Fruit fly (Drosophila melanogaster) whole organism, embryonic: ENCODE measurements around the gene Ask1.
A peak's percentile ranks its signal among the peaks of the same experiment; 100 is the strongest.

Experiments used
- Atf6 ChIP-seq: fragments of 200-800 bp; sonication (Bioruptor generic); IDR thresholded peaks from 2 replicates; pipeline ENCODE4 v1.3.6; 2022; ENCODE audit warnings: missing biosample characterization, missing genetic modification characterization
- BtbVII ChIP-seq: fragments of 200-800 bp; sonication (Bioruptor generic); optimal IDR thresholded peaks from 3 replicates; lab custom pipeline; 2017; ENCODE audit warnings: missing biosample characterization, mild to moderate bottlenecking, missing genetic modification characterization
- Bteb2 ChIP-seq: fragments of 200-800 bp; sonication (Bioruptor generic); optimal IDR thresholded peaks from 2 replicates; lab custom pipeline; 2016; ENCODE audit warnings: missing biosample characterization, missing genetic modification characterization
- CG11085 ChIP-seq: fragments of 200-800 bp; sonication (Bioruptor generic); IDR thresholded peaks from 2 replicates; pipeline ENCODE4 v1.3.6; 2022; ENCODE audit warnings: missing biosample characterization, missing genetic modification characterization
- CG12659 ChIP-seq: fragments of 200-800 bp; sonication (Bioruptor generic); optimal IDR thresholded peaks from 3 replicates; lab custom pipeline; 2017; ENCODE audit warnings: mild to moderate bottlenecking, missing biosample characterization, missing genetic modification reagents, missing genetic modification characterization
- CG12744 ChIP-seq: fragments of 200-800 bp; sonication (Bioruptor generic); optimal IDR thresholded peaks from 2 replicates; lab custom pipeline; 2016; ENCODE audit warnings: missing biosample characterization, missing genetic modification characterization
- CG12769 ChIP-seq: fragments of 200-800 bp; sonication (Bioruptor generic); optimal IDR thresholded peaks from 2 replicates; lab custom pipeline; 2019; ENCODE audit warnings: missing biosample characterization, mild to moderate bottlenecking, missing genetic modification characterization, moderate library complexity
- CG13296 ChIP-seq: fragments of 200-800 bp; sonication (Bioruptor generic); optimal IDR thresholded peaks from 3 replicates; lab custom pipeline; 2018; ENCODE audit warnings: missing biosample characterization, mild to moderate bottlenecking, missing genetic modification characterization
- CG14014 ChIP-seq: fragments of 200-800 bp; sonication (Bioruptor generic); IDR thresholded peaks from 2 replicates; pipeline ENCODE4 v1.3.6; 2022; ENCODE audit warnings: missing biosample characterization, missing genetic modification characterization
- CG17912 ChIP-seq: fragments of 200-800 bp; sonication (Bioruptor generic); optimal IDR thresholded peaks from 2 replicates; lab custom pipeline; 2018; ENCODE audit warnings: missing biosample characterization, mild to moderate bottlenecking, missing genetic modification characterization
- CG18599 ChIP-seq: fragments of 200-800 bp; sonication (Bioruptor generic); optimal IDR thresholded peaks from 3 replicates; lab custom pipeline; 2017; ENCODE audit warnings: missing biosample characterization, missing genetic modification characterization, mild to moderate bottlenecking, moderate library complexity, missing genetic modification reagents
- CG2116 ChIP-seq: fragments of 200-800 bp; sonication (Bioruptor generic); optimal IDR thresholded peaks from 3 replicates; lab custom pipeline; 2018; ENCODE audit warnings: missing biosample characterization, mild to moderate bottlenecking, missing genetic modification characterization
- CG2202 ChIP-seq: fragments of 200-800 bp; sonication (Bioruptor generic); optimal IDR thresholded peaks from 2 replicates; lab custom pipeline; 2018; ENCODE audit warnings: missing biosample characterization, mild to moderate bottlenecking, missing genetic modification characterization
- CG31441 ChIP-seq: fragments of 200-800 bp; sonication (Bioruptor generic); IDR thresholded peaks from 2 replicates; pipeline ENCODE4 v1.3.6; 2022; ENCODE audit warnings: missing biosample characterization, missing genetic modification characterization
- CG32772 ChIP-seq: fragments of 200-800 bp; sonication (Bioruptor generic); IDR thresholded peaks from 2 replicates; pipeline ENCODE4 v1.3.6; 2022; ENCODE audit warnings: missing biosample characterization, missing genetic modification characterization
- CG3726 ChIP-seq: fragments of 200-800 bp; sonication (Bioruptor generic); IDR thresholded peaks from 3 replicates; pipeline ENCODE4, ENCODE4 v1.3.6; 2022; ENCODE audit warnings: missing biosample characterization, missing genetic modification characterization
- CG3838 ChIP-seq: fragments of 200-800 bp; sonication (Bioruptor generic); optimal IDR thresholded peaks from 3 replicates; lab custom pipeline; 2016; ENCODE audit warnings: missing biosample characterization, missing genetic modification characterization
- CG4282 ChIP-seq: fragments of 200-800 bp; sonication (Bioruptor generic); optimal IDR thresholded peaks from 2 replicates; lab custom pipeline; 2016; ENCODE audit warnings: missing biosample characterization, missing genetic modification characterization
- CG4360 ChIP-seq: fragments of 200-800 bp; sonication (Bioruptor generic); IDR thresholded peaks from 2 replicates; pipeline ENCODE4 v1.3.6; 2022; ENCODE audit warnings: missing biosample characterization, missing genetic modification characterization
- CG4854 ChIP-seq: fragments of 200-800 bp; sonication (Bioruptor generic); optimal IDR thresholded peaks from 2 replicates; lab custom pipeline; 2016; ENCODE audit warnings: missing biosample characterization, missing genetic modification characterization, inconsistent platforms
- CG5953 ChIP-seq: fragments of 200-800 bp; sonication (Bioruptor generic); IDR thresholded peaks from 2 replicates; pipeline ENCODE4 v1.3.6; 2022; ENCODE audit warnings: missing biosample characterization, missing genetic modification characterization
- CG8089 ChIP-seq: fragments of 200-800 bp; sonication (Bioruptor generic); optimal IDR thresholded peaks from 3 replicates; lab custom pipeline; 2016; ENCODE audit warnings: missing biosample characterization, missing genetic modification characterization
- CG9817 ChIP-seq: fragments of 200-800 bp; sonication (Bioruptor generic); optimal IDR thresholded peaks from 2 replicates; lab custom pipeline; 2018; ENCODE audit warnings: missing biosample characterization, mild to moderate bottlenecking, missing genetic modification characterization, moderate library complexity
- CrebB ChIP-seq: fragments of 200-800 bp; sonication (Bioruptor generic); optimal IDR thresholded peaks from 3 replicates; lab custom pipeline; 2018; ENCODE audit warnings: missing biosample characterization, mild to moderate bottlenecking, missing genetic modification characterization
- Dp ChIP-seq: fragments of 200-800 bp; sonication (Bioruptor generic); optimal IDR thresholded peaks from 2 replicates; lab custom pipeline; 2018; ENCODE audit warnings: missing biosample characterization, mild to moderate bottlenecking, missing genetic modification characterization, moderate library complexity
- Dref ChIP-seq: fragments of 200-800 bp; sonication (Bioruptor generic); IDR thresholded peaks from 2 replicates; pipeline ENCODE4 v1.3.6; 2022; ENCODE audit warnings: missing biosample characterization, missing genetic modification characterization
- HmgD ChIP-seq: fragments of 200-800 bp; sonication (Bioruptor generic); optimal IDR thresholded peaks from 3 replicates; lab custom pipeline; 2016; ENCODE audit warnings: missing biosample characterization, missing genetic modification characterization
- Lhr ChIP-seq: fragments of 200-800 bp; sonication (Bioruptor generic); optimal IDR thresholded peaks from 3 replicates; lab custom pipeline; 2017; ENCODE audit warnings: mild to moderate bottlenecking, missing biosample characterization, missing genetic modification reagents, missing genetic modification characterization
- Rfx ChIP-seq: fragments of 200-800 bp; sonication (Bioruptor generic); IDR thresholded peaks from 2 replicates; pipeline ENCODE4 v1.3.6; 2022; ENCODE audit warnings: missing biosample characterization, missing genetic modification characterization
- TFAM ChIP-seq: fragments of 200-800 bp; sonication (Bioruptor generic); optimal IDR thresholded peaks from 2 replicates; lab custom pipeline; 2017; ENCODE audit warnings: missing biosample characterization, missing genetic modification characterization, inconsistent platforms
- Trl ChIP-seq, 3 experiments: fragments of >200 bp in 2 of 3; fragments of 200-800 bp in 1 of 3; sonication (Bioruptor generic) in 1 of 3; optimal IDR thresholded peaks; 2 replicates in 1 of 3; 3 replicates in 2 of 3; lab custom pipeline; 2016 to 2017; ENCODE audit warnings: missing biosample characterization in 1 of 3, missing genetic modification characterization in 1 of 3
- ase ChIP-seq: fragments of 200-800 bp; sonication (Bioruptor generic); IDR thresholded peaks from 3 replicates; pipeline ENCODE4 v1.3.6; 2022; ENCODE audit warnings: missing biosample characterization, missing genetic modification characterization
- ato ChIP-seq: fragments of 200-800 bp; sonication (Bioruptor generic); IDR thresholded peaks from 2 replicates; pipeline ENCODE4 v1.3.6; 2022; ENCODE audit warnings: missing biosample characterization, missing genetic modification characterization; ENCODE audit not compliant: partially characterized antibody
- bigmax ChIP-seq: fragments of 200-800 bp; sonication (Bioruptor generic); optimal IDR thresholded peaks from 2 replicates; lab custom pipeline; 2018; ENCODE audit warnings: missing biosample characterization, mild to moderate bottlenecking, missing genetic modification characterization
- crc ChIP-seq: fragments of 200-800 bp; sonication (Bioruptor generic); optimal IDR thresholded peaks from 2 replicates; lab custom pipeline; 2016; ENCODE audit warnings: missing biosample characterization, missing genetic modification characterization
- ind ChIP-seq: fragments of 200-800 bp; sonication (Bioruptor generic); optimal IDR thresholded peaks from 3 replicates; lab custom pipeline; 2016; ENCODE audit warnings: missing biosample characterization, missing genetic modification characterization
- jigr1 ChIP-seq: fragments of 200-800 bp; sonication (Bioruptor generic); IDR thresholded peaks from 3 replicates; pipeline ENCODE4 v1.3.6; 2022; ENCODE audit warnings: missing biosample characterization, missing genetic modification characterization
- nerfin-2 ChIP-seq: fragments of 200-800 bp; sonication (Bioruptor generic); IDR thresholded peaks from 2 replicates; pipeline ENCODE4 v1.3.6; 2022; ENCODE audit warnings: missing biosample characterization, missing genetic modification characterization; ENCODE audit not compliant: partially characterized antibody
- org-1 ChIP-seq: fragments of 200-800 bp; sonication (Bioruptor generic); optimal IDR thresholded peaks from 2 replicates; lab custom pipeline; 2017; ENCODE audit warnings: missing biosample characterization, missing genetic modification characterization
- otp ChIP-seq: fragments of 200-800 bp; sonication (Bioruptor generic); IDR thresholded peaks from 3 replicates; pipeline ENCODE4, ENCODE4 v1.3.6; 2022; ENCODE audit warnings: missing biosample characterization, missing genetic modification characterization
- scrt ChIP-seq: fragments of 200-800 bp; sonication (Bioruptor generic); optimal IDR thresholded peaks from 2 replicates; lab custom pipeline; 2018; ENCODE audit warnings: missing biosample characterization, mild to moderate bottlenecking, missing genetic modification characterization, moderate library complexity
- tgo ChIP-seq: fragments of 200-800 bp; sonication (Bioruptor generic); IDR thresholded peaks from 3 replicates; pipeline ENCODE4 v1.3.6; 2022; ENCODE audit warnings: missing biosample characterization, missing genetic modification characterization
- tin ChIP-seq: fragments of 200-800 bp; sonication (Bioruptor generic); optimal IDR thresholded peaks from 3 replicates; lab custom pipeline; 2016; ENCODE audit warnings: missing biosample characterization, missing genetic modification characterization
- wdn ChIP-seq: fragments of 200-800 bp; sonication (Bioruptor generic); IDR thresholded peaks from 2 replicates; pipeline ENCODE4 v1.3.6; 2022; ENCODE audit warnings: missing biosample characterization, missing genetic modification characterization

The Ask1 gene

DNA sequence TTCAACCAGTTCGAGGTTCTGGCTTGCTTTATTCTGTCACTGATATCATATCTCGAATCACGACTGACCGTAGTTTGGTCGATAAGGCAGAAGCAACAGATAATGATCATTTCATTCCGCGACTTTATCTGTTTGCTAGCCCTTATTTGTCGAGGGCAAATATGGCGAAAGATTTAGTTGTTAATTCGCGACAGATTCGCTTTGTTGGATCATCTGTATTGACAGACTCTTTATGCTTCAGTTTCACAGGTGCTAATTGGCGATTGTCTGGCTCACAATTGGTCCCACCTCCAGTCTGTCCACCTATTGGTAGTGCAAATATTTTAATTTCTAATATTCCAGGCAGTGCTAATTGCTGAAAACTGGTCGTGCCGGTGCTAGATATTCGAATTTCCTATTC lies 44.8 kb downstream of the Ask1 start (continued):
- TF ChIP-seq CrebB (tag; lab: Kevin White, UChicago): no peak
- no peak for TF ChIP-seq CG12659 (GFP tag; lab: Kevin White, UChicago)
- peak; percentile 43; the same call in 1 of the 2 replicates for TF ChIP-seq CG14014 (GFP tag; lab: Robert Waterston, UW)
- no peak for TF ChIP-seq Dref (GFP tag; lab: Robert Waterston, UW)
- no peak for TF ChIP-seq CG31441
- TF ChIP-seq Lhr (GFP tag; lab: Kevin White, UChicago): no peak
- TF ChIP-seq tgo (GFP tag; lab: Robert Waterston, UW): no peak
- no peak for TF ChIP-seq wdn (GFP tag; lab: Robert Waterston, UW)
- TF ChIP-seq tin: no peak
- TF ChIP-seq CG2202 (tag; lab: Kevin White, UChicago): no peak
- peak; percentile 37; the same call in 1 of the 2 replicates for TF ChIP-seq Rfx (GFP tag; lab: Robert Waterston, UW)
- no peak for TF ChIP-seq scrt (GFP tag; lab: Kevin White, UChicago)
- TF ChIP-seq CG4854 (GFP tag; lab: Kevin White, UChicago): no peak
- no peak for TF ChIP-seq ato (GFP tag; lab: Robert Waterston, UW)
- no peak for TF ChIP-seq ase (GFP tag; lab: Robert Waterston, UW)
- no peak for TF ChIP-seq CG12769 (tag; lab: Kevin White, UChicago)
- TF ChIP-seq otp (GFP tag; lab: Robert Waterston, UW): peak; percentile 64; the same call in 1 of the 3 replicates
- no peak for TF ChIP-seq jigr1
- no peak for TF ChIP-seq CG2116 (GFP tag; lab: Kevin White, UChicago)
- TF ChIP-seq HmgD (GFP tag; lab: Kevin White, UChicago): no peak
- TF ChIP-seq CG17912 (GFP tag; lab: Kevin White, UChicago): no peak
- TF ChIP-seq CG4360 (GFP tag; lab: Robert Waterston, UW): no peak
- TF ChIP-seq CG4282 (GFP tag; lab: Kevin White, UChicago): no peak
- TF ChIP-seq org-1 (GFP tag; lab: Kevin White, UChicago): peak; percentile 2
- TF ChIP-seq Dp (GFP tag; lab: Kevin White, UChicago): no peak
- no peak for TF ChIP-seq bigmax (GFP tag; lab: Kevin White, UChicago)
- no peak for TF ChIP-seq CG11085
- no peak for TF ChIP-seq crc (GFP tag; lab: Kevin White, UChicago)
- TF ChIP-seq BtbVII: peak; percentile 36
- no peak for TF ChIP-seq CG3838 (GFP tag; lab: Kevin White, UChicago)
- TF ChIP-seq CG8089 (GFP tag; lab: Kevin White, UChicago): no peak
- no peak for TF ChIP-seq TFAM (GFP tag; lab: Kevin White, UChicago)
- no peak for TF ChIP-seq CG5953
- TF ChIP-seq CG3726: no peak
- TF ChIP-seq Trl (optimal IDR thresholded peaks at IDR 0.05; lab: Kevin White, UChicago): no peak
- peak; percentile 5 for TF ChIP-seq Trl (GFP tag; optimal IDR thresholded peaks at IDR 0.05; lab: Kevin White, UChicago)
- no peak for TF ChIP-seq CG32772
- TF ChIP-seq CG12744: no peak
- TF ChIP-seq CG18599 (GFP tag; lab: Kevin White, UChicago): peak; percentile 50
- peak; percentile 62 for TF ChIP-seq Atf6 (GFP tag; lab: Robert Waterston, UW)
- TF ChIP-seq Bteb2 (GFP tag; lab: Kevin White, UChicago): no peak
- peak; percentile 10 for TF ChIP-seq CG9817 (tag; lab: Kevin White, UChicago)
- no peak for TF ChIP-seq ind (GFP tag; lab: Kevin White, UChicago)
- TF ChIP-seq CG13296 (GFP tag; lab: Kevin White, UChicago): no peak
- no peak for TF ChIP-seq nerfin-2 (GFP tag; lab: Robert Waterston, UW)
